Worm (Caenorhabditis elegans) whole organism, L4/young adult: ENCODE results near the gene rps-11.

Experiments used
- W03F9.2 ChIP-seq: fragments of 150-350 bp; optimal IDR thresholded peaks from 2 replicates; lab custom pipeline; 2014; ENCODE audit warnings: missing biosample characterization, missing genetic modification characterization
- dao-5 ChIP-seq: sonication (generic microtip); optimal IDR thresholded peaks from 2 replicates; lab custom pipeline; 2016; ENCODE audit warnings: missing genotype, missing genetic modification characterization, moderate library complexity, missing compliant biosample characterization
- him-1 ChIP-seq: sonication (generic microtip); optimal IDR thresholded peaks from 2 replicates; lab custom pipeline; 2016; ENCODE audit warnings: missing genotype, missing genetic modification reagents, missing genetic modification characterization, missing compliant biosample characterization

rps-11 gene

ce11 chrIV:11602498-11603068 lies at the start of gene rps-11:
rps-11 (plus strand) TSS chrIV:11602641.
- TF ChIP-seq W03F9.2: no peak
- TF ChIP-seq dao-5 (tag; lab: Kevin White, UChicago): no peak
- no peak for TF ChIP-seq him-1 (tag; lab: Kevin White, UChicago)

DNA sequence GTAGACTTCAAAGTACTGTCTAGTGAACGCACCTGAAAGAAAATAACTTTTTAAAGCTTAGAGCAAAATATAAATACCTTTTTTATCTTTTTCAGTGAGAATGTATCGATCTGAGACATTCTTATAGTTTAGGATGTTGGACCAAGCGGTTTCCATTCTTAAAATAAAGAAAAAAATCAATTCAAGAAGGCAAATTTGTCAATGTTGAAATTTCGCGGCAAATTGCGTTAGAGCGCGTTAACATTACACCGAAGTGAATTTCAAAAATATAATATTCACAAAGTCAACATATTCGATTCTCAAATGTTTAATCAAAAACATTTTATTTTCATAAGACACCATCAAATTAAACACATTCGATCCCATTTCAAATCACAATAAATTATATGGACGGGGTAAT lies 40.8 kb upstream of the rps-11 start, which contains the start of gene F12F6.7:
Gene F12F6.7 (minus strand): TSS at position 157 of the 400 bp plus-strand sequence.
- TF ChIP-seq dao-5 (tag; lab: Kevin White, UChicago) (no peak), him-1 (tag; lab: Kevin White, UChicago) (no peak), W03F9.2 (no peak)

- TF ChIP-seq him-1 (tag; lab: Kevin White, UChicago) (no peak), W03F9.2 (no peak), dao-5 (tag; lab: Kevin White, UChicago) (no peak)
Measured at ce11 chrIV:11563090-11563489, 39.4 kb upstream of the rps-11 start.

- TF ChIP-seq dao-5 (tag; lab: Kevin White, UChicago) (no peak), W03F9.2 (no peak), him-1 (tag; lab: Kevin White, UChicago) (no peak)
Measured at ce11 chrIV:11565022-11565421, 37.4 kb upstream of the rps-11 start.

DNA sequence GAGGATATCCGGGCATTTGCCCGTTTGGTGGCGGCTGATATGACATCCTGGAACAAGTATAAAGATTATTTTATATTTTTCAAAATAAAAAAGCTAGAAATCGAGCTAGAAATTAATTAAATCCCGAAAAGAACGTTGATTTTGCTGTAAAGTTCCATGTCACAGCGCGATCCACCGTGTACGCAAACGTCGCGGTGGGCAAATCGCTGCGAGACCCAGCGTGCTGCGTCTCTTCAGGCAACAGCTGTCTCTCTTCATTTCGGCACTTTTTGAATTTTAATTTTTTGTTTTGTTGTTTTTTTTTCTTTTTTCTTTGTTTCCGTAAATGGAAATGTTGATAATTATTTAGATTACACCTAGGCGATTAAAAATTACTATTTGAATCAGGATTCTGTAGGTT lies 36.3 kb upstream of the rps-11 start, which contains the start of gene sec-24.1:
Gene sec-24.1 (minus strand): TSS at position 49 of the 400 bp plus-strand sequence.
- TF ChIP-seq W03F9.2 (peak; percentile 83), dao-5 (tag; lab: Kevin White, UChicago) (no peak), him-1 (tag; lab: Kevin White, UChicago) (peak; percentile 65)

ce11 chrIV:11568249-11568940 lies 34.0 kb upstream of the rps-11 start:
- no peak for TF ChIP-seq W03F9.2
- TF ChIP-seq him-1 (tag; lab: Kevin White, UChicago): no peak
- no peak for TF ChIP-seq dao-5 (tag; lab: Kevin White, UChicago)

- TF ChIP-seq dao-5 (tag; lab: Kevin White, UChicago): no peak
- no peak for TF ChIP-seq W03F9.2
- no peak for TF ChIP-seq him-1 (tag; lab: Kevin White, UChicago)
Measured at ce11 chrIV:11569795-11570194, 32.6 kb upstream of the rps-11 start.

DNA sequence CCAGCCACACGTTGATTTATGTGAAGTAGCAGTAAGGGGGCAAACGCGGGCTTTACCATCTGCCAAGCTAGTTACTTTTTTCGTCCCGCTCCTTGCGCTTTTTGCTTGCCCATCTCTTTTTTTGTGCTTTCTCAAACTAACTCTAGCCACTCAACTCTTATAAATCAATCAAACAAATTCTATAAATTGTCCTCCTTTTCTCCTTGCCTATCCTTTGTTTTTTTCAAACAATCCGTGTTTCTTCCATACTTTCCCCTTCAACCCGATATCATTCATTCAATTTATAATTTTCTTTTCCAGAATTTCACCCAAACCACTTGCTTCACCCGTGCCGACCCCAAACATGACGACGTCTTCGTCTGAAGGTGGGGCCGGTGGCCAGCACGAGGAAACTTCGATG lies 32.2 kb upstream of the rps-11 start, which contains the start of gene srgp-1:
Gene srgp-1 (plus strand): TSS at position 301 of the 400 bp plus-strand sequence.
- no peak for TF ChIP-seq dao-5 (tag; lab: Kevin White, UChicago)
- TF ChIP-seq W03F9.2: no peak
- TF ChIP-seq him-1 (tag; lab: Kevin White, UChicago): no peak

- TF ChIP-seq W03F9.2 (no peak), dao-5 (tag; lab: Kevin White, UChicago) (no peak), him-1 (tag; lab: Kevin White, UChicago) (no peak)
Measured at ce11 chrIV:11571374-11571839, 31.0 kb upstream of the rps-11 start.

ce11 chrIV:11572524-11572923 lies 29.9 kb upstream of the rps-11 start:
- TF ChIP-seq him-1 (tag; lab: Kevin White, UChicago): no peak
- TF ChIP-seq dao-5 (tag; lab: Kevin White, UChicago): no peak
- no peak for TF ChIP-seq W03F9.2

DNA sequence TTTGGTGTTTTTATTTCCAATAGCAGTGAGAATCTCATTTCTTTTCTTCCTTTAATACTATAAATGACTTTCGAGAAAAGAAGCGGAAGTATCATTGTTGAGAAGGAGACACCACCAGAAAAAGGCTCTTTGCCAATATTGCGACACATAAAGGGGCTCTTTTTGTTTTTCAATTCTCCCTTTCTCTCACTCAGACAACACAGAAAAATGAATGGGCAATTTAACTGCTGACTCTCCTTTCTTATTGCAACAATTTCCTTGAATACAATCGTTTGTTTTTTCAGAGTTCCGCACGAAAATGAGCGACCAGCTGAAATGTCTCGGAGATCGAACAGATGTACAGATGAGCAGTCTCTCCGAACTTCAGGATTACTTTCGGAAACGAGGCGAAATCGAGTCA lies 28.1 kb upstream of the rps-11 start:
- TF ChIP-seq him-1 (tag; lab: Kevin White, UChicago): no peak
- no peak for TF ChIP-seq dao-5 (tag; lab: Kevin White, UChicago)

ce11 chrIV:11578492-11578891 lies 23.9 kb upstream of the rps-11 start, which contains the start of gene rib-1:
rib-1 (plus strand) TSS chrIV:11578792.
- no peak for TF ChIP-seq dao-5 (tag; lab: Kevin White, UChicago)
- no peak for TF ChIP-seq W03F9.2
- TF ChIP-seq him-1 (tag; lab: Kevin White, UChicago): no peak

- TF ChIP-seq him-1 (tag; lab: Kevin White, UChicago) (no peak), dao-5 (tag; lab: Kevin White, UChicago) (no peak), W03F9.2 (no peak)
Measured at ce11 chrIV:11582450-11583166, 19.8 kb upstream of the rps-11 start.
